Fruit fly (Drosophila melanogaster) whole organism, pupa: Measurements from ENCODE around the gene Cpr72Eb.

Experiments
- CG10348 ChIP-seq: fragments of 200-800 bp; sonication (Bioruptor generic); IDR thresholded peaks from 2 replicates; pipeline ENCODE4 v1.3.6; 2022; ENCODE audit warnings: missing biosample characterization, missing genetic modification characterization
- CG12605 ChIP-seq: fragments of 200-800 bp; sonication (Bioruptor generic); IDR thresholded peaks from 2 replicates; pipeline ENCODE4 v1.3.6; 2022; ENCODE audit warnings: missing biosample characterization, missing genetic modification characterization
- CG13204 ChIP-seq: fragments of 200-800 bp; sonication (Bioruptor generic); optimal IDR thresholded peaks from 2 replicates; lab custom pipeline; 2018; ENCODE audit warnings: missing biosample characterization, mild to moderate bottlenecking, missing genetic modification characterization, moderate library complexity
- CG14655 ChIP-seq: fragments of 200-800 bp; sonication (Bioruptor generic); optimal IDR thresholded peaks from 3 replicates; lab custom pipeline; 2017; ENCODE audit warnings: mild to moderate bottlenecking, missing biosample characterization, missing genetic modification reagents, missing genetic modification characterization
- CG15710 ChIP-seq: fragments of 200-800 bp; sonication (Bioruptor generic); optimal IDR thresholded peaks from 2 replicates; lab custom pipeline; 2018; ENCODE audit warnings: missing biosample characterization, mild to moderate bottlenecking, missing genetic modification characterization, moderate library complexity
- CG17806 ChIP-seq: fragments of 200-800 bp; sonication (Bioruptor generic); optimal IDR thresholded peaks from 2 replicates; lab custom pipeline; 2018; ENCODE audit warnings: missing biosample characterization, mild to moderate bottlenecking, missing genetic modification characterization, moderate library complexity
- CG32121 ChIP-seq: fragments of 200-800 bp; sonication (Bioruptor generic); IDR thresholded peaks from 2 replicates; pipeline ENCODE4 v1.3.6; 2022; ENCODE audit warnings: missing biosample characterization, missing genetic modification characterization
- CG34367 ChIP-seq: fragments of 200-800 bp; sonication (Bioruptor generic); optimal IDR thresholded peaks from 2 replicates; lab custom pipeline; 2018; ENCODE audit warnings: missing biosample characterization, mild to moderate bottlenecking, missing genetic modification characterization
- CG4496 ChIP-seq: fragments of 200-800 bp; sonication (Bioruptor generic); IDR thresholded peaks from 3 replicates; pipeline ENCODE4 v1.3.6; 2022; ENCODE audit warnings: missing biosample characterization, missing genetic modification characterization
- CG8159 ChIP-seq: fragments of 200-800 bp; sonication (Bioruptor generic); optimal IDR thresholded peaks from 3 replicates; lab custom pipeline; 2018; ENCODE audit warnings: missing biosample characterization, mild to moderate bottlenecking, missing genetic modification characterization, moderate library complexity
- CG8301 ChIP-seq: fragments of 200-800 bp; sonication (Bioruptor generic); optimal IDR thresholded peaks from 2 replicates; lab custom pipeline; 2018; ENCODE audit warnings: missing biosample characterization, mild to moderate bottlenecking, missing genetic modification characterization
- CG9948 ChIP-seq: fragments of 200-800 bp; sonication (Bioruptor generic); optimal IDR thresholded peaks from 2 replicates; lab custom pipeline; 2018; ENCODE audit warnings: missing biosample characterization, mild to moderate bottlenecking, missing genetic modification characterization, moderate library complexity
- D1 ChIP-seq: fragments of 200-800 bp; sonication (Bioruptor generic); optimal IDR thresholded peaks from 2 replicates; lab custom pipeline; 2018; ENCODE audit warnings: missing biosample characterization, mild to moderate bottlenecking, missing genetic modification characterization, moderate library complexity
- EcR ChIP-seq: fragments of 200-800 bp; sonication (Bioruptor generic); optimal IDR thresholded peaks from 3 replicates; lab custom pipeline; 2019; ENCODE audit warnings: missing biosample characterization, missing genetic modification characterization, mild to moderate bottlenecking, moderate library complexity, missing genetic modification reagents
- Ets98B ChIP-seq: fragments of 200-800 bp; sonication (Bioruptor generic); IDR thresholded peaks from 2 replicates; pipeline ENCODE4 v1.3.6; 2022; ENCODE audit warnings: missing biosample characterization, missing genetic modification characterization
- Pif1A ChIP-seq: fragments of 200-800 bp; sonication (Bioruptor generic); optimal IDR thresholded peaks from 3 replicates; lab custom pipeline; 2016; ENCODE audit warnings: missing biosample characterization, missing genetic modification characterization
- Pif1B ChIP-seq: fragments of 200-800 bp; sonication (Bioruptor generic); optimal IDR thresholded peaks from 3 replicates; lab custom pipeline; 2016; ENCODE audit warnings: missing biosample characterization, missing genetic modification characterization
- Snoo ChIP-seq: fragments of 200-800 bp; sonication (Bioruptor generic); optimal IDR thresholded peaks from 3 replicates; lab custom pipeline; 2017; ENCODE audit warnings: missing biosample characterization, mild to moderate bottlenecking, missing genetic modification characterization, inconsistent platforms
- fd96Ca ChIP-seq: fragments of 200-800 bp; sonication (Bioruptor generic); IDR thresholded peaks from 3 replicates; pipeline ENCODE4 v1.3.6; 2022; ENCODE audit warnings: missing biosample characterization, missing genetic modification characterization
- gl ChIP-seq: fragments of 200-800 bp; sonication (Bioruptor generic); optimal IDR thresholded peaks from 2 replicates; lab custom pipeline; 2018; ENCODE audit warnings: missing biosample characterization, mild to moderate bottlenecking, missing genetic modification characterization
- rn ChIP-seq: fragments of 200-800 bp; sonication (Bioruptor generic); IDR thresholded peaks from 2 replicates; pipeline ENCODE4 v1.3.6; 2022; ENCODE audit warnings: missing biosample characterization, missing genetic modification characterization

Gene Cpr72Eb

dm6 chr3L:16407815-16408608, 43.3 kb downstream of the Cpr72Eb start:
- TF ChIP-seq gl (no peak), CG15710 (tag; lab: Kevin White, UChicago) (no peak), CG17806 (tag; lab: Kevin White, UChicago) (no peak), rn (GFP tag; lab: Robert Waterston, UW) (no peak), CG4496 (GFP tag; lab: Robert Waterston, UW) (no peak), CG8159 (tag; lab: Kevin White, UChicago) (no peak), CG32121 (no peak), Snoo (tag; lab: Kevin White, UChicago) (no peak), D1 (tag; lab: Kevin White, UChicago) (no peak), Pif1A (GFP tag; lab: Kevin White, UChicago) (no peak), CG14655 (GFP tag; lab: Kevin White, UChicago) (no peak)

dm6 chr3L:16408609-16409439, 44.1 kb downstream of the Cpr72Eb start:
- TF ChIP-seq CG17806 (tag; lab: Kevin White, UChicago) (peak; percentile 49), CG15710 (tag; lab: Kevin White, UChicago) (peak; percentile 47), CG12605 (GFP tag; lab: Robert Waterston, UW) (peak; percentile 33; the same call in 1 of the 2 replicates), CG10348 (GFP tag; lab: Robert Waterston, UW) (no peak), CG9948 (peak; percentile 13), rn (GFP tag; lab: Robert Waterston, UW) (peak; percentile 23; the same call in 1 of the 2 replicates), CG4496 (GFP tag; lab: Robert Waterston, UW) (peak; percentile 74; the same call in 2 of the 3 replicates), CG13204 (GFP tag; lab: Kevin White, UChicago) (peak; percentile 43), gl (peak; percentile 53), CG8159 (tag; lab: Kevin White, UChicago) (peak; percentile 77), D1 (tag; lab: Kevin White, UChicago) (no peak), CG32121 (no peak; the same call in 1 of the 2 replicates), fd96Ca (GFP tag; lab: Robert Waterston, UW) (peak; percentile 73), Pif1B (GFP tag; lab: Kevin White, UChicago) (peak; percentile 54), EcR (GFP tag; lab: Kevin White, UChicago) (peak; percentile 42), CG8301 (tag; lab: Kevin White, UChicago) (peak; percentile 64), Pif1A (GFP tag; lab: Kevin White, UChicago) (peak; percentile 44), CG14655 (GFP tag; lab: Kevin White, UChicago) (peak; percentile 59), Ets98B (0 out of 2 replicates have a peak, but pooled peaks have one; percentile 51), CG34367 (peak; percentile 20), Snoo (tag; lab: Kevin White, UChicago) (peak; percentile 46)

DNA sequence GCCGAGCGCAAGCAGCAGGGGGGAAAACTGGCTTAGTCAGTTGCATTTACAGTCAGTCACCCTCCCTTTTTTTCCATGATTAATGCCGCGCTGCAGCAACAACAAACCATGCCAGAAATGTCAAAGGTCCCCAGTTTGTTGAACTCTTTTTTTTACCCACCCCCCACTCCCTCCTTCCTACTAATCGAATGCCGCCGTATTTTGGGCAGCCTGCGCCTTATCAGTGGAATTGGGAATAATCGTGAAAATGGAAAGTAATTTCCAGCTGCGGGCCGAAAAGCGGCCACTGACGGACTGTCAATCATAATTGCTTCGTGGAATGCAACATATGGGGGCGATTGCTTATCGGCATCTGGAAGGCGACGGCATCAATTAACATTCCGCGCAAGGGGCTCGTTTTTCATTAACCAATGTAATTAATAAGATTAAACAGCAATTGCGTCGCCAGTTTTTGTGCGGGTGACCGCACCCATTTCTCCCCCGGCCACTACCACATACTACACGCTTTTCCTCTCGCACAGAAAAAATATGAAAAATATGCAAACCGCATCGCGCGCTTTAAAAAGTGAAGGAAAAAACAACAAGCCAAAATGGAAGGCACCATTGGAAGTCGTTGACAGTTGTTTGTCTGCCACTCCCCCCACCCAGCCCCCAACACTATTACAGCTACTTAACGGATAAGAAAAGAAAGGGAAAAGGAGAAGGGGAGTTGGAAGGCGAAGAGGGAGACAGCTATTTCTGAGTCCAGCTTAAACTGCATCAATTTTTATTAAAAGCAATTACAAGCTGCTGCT, 44.9 kb downstream of the Cpr72Eb start:
- TF ChIP-seq CG13204 (GFP tag; lab: Kevin White, UChicago), result no peak
- TF ChIP-seq Pif1B (GFP tag; lab: Kevin White, UChicago), result no peak
- TF ChIP-seq CG8159 (tag; lab: Kevin White, UChicago), result no peak
- TF ChIP-seq D1 (tag; lab: Kevin White, UChicago), result peak; percentile 18
- TF ChIP-seq Ets98B, result no peak
- TF ChIP-seq EcR (GFP tag; lab: Kevin White, UChicago), result peak; percentile 90
- TF ChIP-seq CG32121, result no peak

DNA sequence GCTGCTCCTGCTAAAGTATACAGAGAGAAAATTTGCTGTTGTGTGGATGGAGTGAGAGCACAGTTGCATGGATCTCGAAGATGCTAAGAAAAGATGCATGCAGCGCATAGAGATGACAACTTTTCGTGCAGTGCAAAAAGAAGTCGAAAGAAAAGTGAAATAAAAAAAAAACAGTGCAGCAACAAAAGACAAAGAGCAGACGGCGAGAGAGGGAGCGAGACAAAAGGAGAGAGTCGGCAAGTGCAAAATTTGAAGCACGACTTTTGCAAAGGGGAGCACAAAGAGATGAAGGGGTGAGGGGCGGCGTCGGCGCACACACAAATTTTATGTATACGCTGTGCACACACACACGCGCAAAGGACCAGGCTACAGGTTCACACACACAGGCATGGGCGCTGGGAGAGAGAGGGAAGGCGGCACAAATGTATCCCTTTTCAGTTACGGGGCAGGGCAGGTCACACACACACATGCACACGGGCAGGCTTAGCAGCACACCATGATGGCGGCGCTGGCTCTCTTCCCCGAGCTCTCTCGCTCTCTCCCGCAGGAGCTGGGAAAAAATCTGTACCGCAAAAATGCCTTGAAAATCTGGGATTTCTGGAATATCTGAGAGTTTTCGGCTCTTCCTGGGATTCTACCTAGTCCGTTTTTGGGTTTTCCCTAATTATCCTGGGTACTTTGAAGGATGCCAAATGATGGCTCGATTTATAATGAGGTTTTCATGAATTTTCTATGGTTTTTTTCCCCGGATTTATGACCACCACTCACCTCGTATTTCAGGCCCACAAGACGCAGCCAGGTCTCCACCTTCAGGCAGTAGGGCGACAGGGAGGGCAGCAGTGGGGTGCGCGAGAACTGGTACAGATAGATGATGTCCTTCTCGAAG, 45.8 kb downstream of the Cpr72Eb start:
- TF ChIP-seq EcR (GFP tag; lab: Kevin White, UChicago) (peak; percentile 78), Snoo (tag; lab: Kevin White, UChicago) (peak; percentile 75), CG10348 (GFP tag; lab: Robert Waterston, UW) (0 out of 2 replicates have a peak, but pooled peaks have one; percentile 16), CG4496 (GFP tag; lab: Robert Waterston, UW) (peak; percentile 84), CG13204 (GFP tag; lab: Kevin White, UChicago) (peak; percentile 68), CG17806 (tag; lab: Kevin White, UChicago) (peak; percentile 88), CG9948 (peak; percentile 72), fd96Ca (GFP tag; lab: Robert Waterston, UW) (peak; percentile 81; the same call in 2 of the 3 replicates), CG8301 (tag; lab: Kevin White, UChicago) (peak; percentile 81), CG15710 (tag; lab: Kevin White, UChicago) (peak; percentile 85), D1 (tag; lab: Kevin White, UChicago) (no peak), gl (peak; percentile 75), CG32121 (peak; percentile 64), CG34367 (peak; percentile 80), Pif1B (GFP tag; lab: Kevin White, UChicago) (peak; percentile 89), CG8159 (tag; lab: Kevin White, UChicago) (peak; percentile 83), rn (GFP tag; lab: Robert Waterston, UW) (peak; percentile 45; the same call in 1 of the 2 replicates), CG14655 (GFP tag; lab: Kevin White, UChicago) (peak; percentile 87), Pif1A (GFP tag; lab: Kevin White, UChicago) (peak; percentile 94), CG12605 (GFP tag; lab: Robert Waterston, UW) (0 out of 2 replicates have a peak, but pooled peaks have one; percentile 43), Ets98B (peak; percentile 86)
